Worm (Caenorhabditis elegans) whole organism, late embryonic: ENCODE data around the gene F13H10.3.
A peak's percentile ranks its signal among the peaks of the same experiment; 100 is the strongest.

Experiments used
- T23F11.4 ChIP-seq: fragments of 200-800 bp; sonication (Bioruptor generic); optimal IDR thresholded peaks from 2 replicates; lab custom pipeline; 2018; ENCODE audit warnings: mild to moderate bottlenecking, missing genetic modification characterization, missing compliant biosample characterization
- Y22D7AL.16 ChIP-seq: sonication (generic microtip); optimal IDR thresholded peaks from 2 replicates; lab custom pipeline; 2016; ENCODE audit warnings: missing genetic modification characterization, missing compliant biosample characterization
- ahr-1 ChIP-seq: sonication (generic microtip); optimal IDR thresholded peaks from 2 replicates; lab custom pipeline; 2016; ENCODE audit warnings: missing genetic modification characterization, missing compliant biosample characterization
- ama-1 ChIP-seq: fragments of 150-350 bp; optimal IDR thresholded peaks from 2 replicates; lab custom pipeline; 2014
- ceh-14 ChIP-seq: sonication (generic microtip); optimal IDR thresholded peaks from 2 replicates; lab custom pipeline; 2016; ENCODE audit warnings: missing genotype, missing genetic modification characterization, missing compliant biosample characterization
- ceh-2 ChIP-seq: sonication (generic microtip); optimal IDR thresholded peaks from 2 replicates; lab custom pipeline; 2016; ENCODE audit warnings: missing genotype, missing genetic modification characterization, missing compliant biosample characterization
- ceh-22 ChIP-seq: sonication (generic microtip); optimal IDR thresholded peaks from 2 replicates; lab custom pipeline; 2017; ENCODE audit warnings: missing biosample characterization, missing genetic modification characterization
- ceh-24 ChIP-seq: sonication (generic microtip); optimal IDR thresholded peaks from 2 replicates; lab custom pipeline; 2016; ENCODE audit warnings: mild to moderate bottlenecking, missing genetic modification characterization, missing compliant biosample characterization
- ceh-30 ChIP-seq: fragments of 150-350 bp; optimal IDR thresholded peaks from 2 replicates; lab custom pipeline; 2014; ENCODE audit warnings: missing biosample characterization, missing genetic modification characterization
- ceh-48 ChIP-seq: sonication (generic microtip); optimal IDR thresholded peaks from 2 replicates; lab custom pipeline; 2016; ENCODE audit warnings: missing genetic modification characterization, inconsistent platforms, missing compliant biosample characterization
- ceh-9 ChIP-seq: sonication (generic microtip); optimal IDR thresholded peaks from 2 replicates; lab custom pipeline; 2016; ENCODE audit warnings: mild to moderate bottlenecking, missing genetic modification characterization, inconsistent platforms, missing compliant biosample characterization
- che-1 ChIP-seq: sonication (generic microtip); optimal IDR thresholded peaks from 2 replicates; lab custom pipeline; 2016; ENCODE audit warnings: mild to moderate bottlenecking, missing genetic modification characterization, missing compliant biosample characterization
- dmd-4 ChIP-seq: sonication (generic microtip); optimal IDR thresholded peaks from 2 replicates; lab custom pipeline; 2016; ENCODE audit warnings: borderline replicate concordance, missing genetic modification characterization, missing compliant biosample characterization
- dve-1 ChIP-seq: sonication (generic microtip); optimal IDR thresholded peaks from 2 replicates; lab custom pipeline; 2017; ENCODE audit warnings: antibody characterized with exemption, mild to moderate bottlenecking, missing genetic modification characterization, missing compliant biosample characterization
- elt-2 ChIP-seq: sonication (generic microtip); optimal IDR thresholded peaks from 2 replicates; lab custom pipeline; 2016; ENCODE audit warnings: missing genetic modification reagents, missing genetic modification characterization, missing compliant biosample characterization
- elt-4 ChIP-seq: sonication (generic microtip); optimal IDR thresholded peaks from 2 replicates; lab custom pipeline; 2016; ENCODE audit warnings: missing genetic modification characterization, missing compliant biosample characterization
- ets-4 ChIP-seq: sonication (generic microtip); optimal IDR thresholded peaks from 2 replicates; lab custom pipeline; 2016; ENCODE audit warnings: missing genetic modification characterization, missing compliant biosample characterization
- fkh-10 ChIP-seq: fragments of 150-350 bp; optimal IDR thresholded peaks from 2 replicates; lab custom pipeline; 2014; ENCODE audit warnings: missing biosample characterization, missing genetic modification reagents, missing genetic modification characterization
- fkh-6 ChIP-seq: sonication (generic microtip); optimal IDR thresholded peaks from 2 replicates; lab custom pipeline; 2016; ENCODE audit warnings: missing genetic modification characterization, missing compliant biosample characterization
- gmeb-2 ChIP-seq: sonication (generic microtip); optimal IDR thresholded peaks from 2 replicates; lab custom pipeline; 2016; ENCODE audit warnings: missing genetic modification characterization, inconsistent platforms, missing compliant biosample characterization
- hlh-13 ChIP-seq: fragments of 200-800 bp; sonication (Bioruptor generic); optimal IDR thresholded peaks from 2 replicates; lab custom pipeline; 2018; ENCODE audit warnings: mild to moderate bottlenecking, missing genetic modification characterization, missing compliant biosample characterization
- hlh-15 ChIP-seq: sonication (generic microtip); optimal IDR thresholded peaks from 2 replicates; lab custom pipeline; 2016; ENCODE audit warnings: missing genetic modification characterization, missing compliant biosample characterization
- hlh-30 ChIP-seq: sonication (generic microtip); optimal IDR thresholded peaks from 2 replicates; lab custom pipeline; 2017; ENCODE audit warnings: antibody characterized with exemption, missing genetic modification characterization, missing compliant biosample characterization; ENCODE audit not compliant: insufficient read depth
- hlh-6 ChIP-seq: sonication (generic microtip); optimal IDR thresholded peaks from 2 replicates; lab custom pipeline; 2016; ENCODE audit warnings: missing genotype, missing genetic modification characterization, missing compliant biosample characterization
- lim-6 ChIP-seq: sonication (generic microtip); optimal IDR thresholded peaks from 2 replicates; lab custom pipeline; 2016; ENCODE audit warnings: missing genetic modification characterization, missing compliant biosample characterization
- madf-2 ChIP-seq: sonication (generic microtip); optimal IDR thresholded peaks from 2 replicates; lab custom pipeline; 2017; ENCODE audit warnings: missing genetic modification characterization, missing compliant biosample characterization
- nfya-1 ChIP-seq: sonication (generic microtip); optimal IDR thresholded peaks from 2 replicates; lab custom pipeline; 2017; ENCODE audit warnings: missing genetic modification characterization, mild to moderate bottlenecking, missing compliant biosample characterization, antibody characterized with exemption, moderate library complexity
- nhr-232 ChIP-seq: sonication (generic microtip); optimal IDR thresholded peaks from 2 replicates; lab custom pipeline; 2016; ENCODE audit warnings: missing genetic modification characterization, missing compliant biosample characterization
- npax-4 ChIP-seq: sonication (generic microtip); optimal IDR thresholded peaks from 2 replicates; lab custom pipeline; 2016; ENCODE audit warnings: missing genetic modification characterization, missing compliant biosample characterization
- pax-1 ChIP-seq: fragments of 150-350 bp; optimal IDR thresholded peaks from 2 replicates; lab custom pipeline; 2014; ENCODE audit warnings: missing biosample characterization, missing genetic modification characterization
- pha-2 ChIP-seq: sonication (generic microtip); optimal IDR thresholded peaks from 2 replicates; lab custom pipeline; 2017; ENCODE audit warnings: mild to moderate bottlenecking, missing genetic modification characterization, missing compliant biosample characterization
- pqm-1 ChIP-seq: sonication (generic microtip); optimal IDR thresholded peaks from 2 replicates; lab custom pipeline; 2016; ENCODE audit warnings: missing genetic modification characterization, missing compliant biosample characterization
- pros-1 ChIP-seq: fragments of 150-350 bp; optimal IDR thresholded peaks from 2 replicates; lab custom pipeline; 2014; ENCODE audit warnings: missing biosample characterization, missing genetic modification reagents, missing genetic modification characterization
- rnt-1 ChIP-seq: sonication (generic microtip); optimal IDR thresholded peaks from 2 replicates; lab custom pipeline; 2016; ENCODE audit warnings: missing genetic modification characterization, missing compliant biosample characterization
- sdc-2 ChIP-seq: sonication (generic microtip); optimal IDR thresholded peaks from 2 replicates; lab custom pipeline; 2016; ENCODE audit warnings: missing genotype, missing genetic modification characterization, missing compliant biosample characterization
- sox-2 ChIP-seq: fragments of 200-800 bp; sonication (Bioruptor generic); IDR thresholded peaks from 2 replicates; pipeline ENCODE4 v1.3.6; 2022; ENCODE audit warnings: missing genetic modification reagents, missing genetic modification characterization, missing compliant biosample characterization
- sox-4 ChIP-seq: sonication (generic microtip); optimal IDR thresholded peaks from 2 replicates; lab custom pipeline; 2017; ENCODE audit warnings: mild to moderate bottlenecking, missing genetic modification characterization, inconsistent platforms, missing compliant biosample characterization
- syd-9 ChIP-seq: sonication (generic microtip); optimal IDR thresholded peaks from 2 replicates; lab custom pipeline; 2016; ENCODE audit warnings: mild to moderate bottlenecking, missing genetic modification characterization, moderate library complexity, missing compliant biosample characterization
- tbx-2 ChIP-seq: sonication (generic microtip); optimal IDR thresholded peaks from 2 replicates; lab custom pipeline; 2016; ENCODE audit warnings: missing genetic modification characterization, missing compliant biosample characterization
- tbx-7 ChIP-seq: sonication (generic microtip); optimal IDR thresholded peaks from 2 replicates; lab custom pipeline; 2016; ENCODE audit warnings: missing genotype, missing genetic modification characterization, missing compliant biosample characterization
- unc-42 ChIP-seq: sonication (generic microtip); optimal IDR thresholded peaks from 2 replicates; lab custom pipeline; 2016; ENCODE audit warnings: missing genotype, missing genetic modification characterization, missing compliant biosample characterization
- unc-55 ChIP-seq: sonication (generic microtip); optimal IDR thresholded peaks from 2 replicates; lab custom pipeline; 2017; ENCODE audit warnings: missing biosample characterization, missing genetic modification reagents, missing genetic modification characterization
- zip-5 ChIP-seq: sonication (generic microtip); optimal IDR thresholded peaks from 2 replicates; lab custom pipeline; 2016; ENCODE audit warnings: missing genetic modification characterization, missing compliant biosample characterization
- ztf-16 ChIP-seq: sonication (generic microtip); optimal IDR thresholded peaks from 2 replicates; lab custom pipeline; 2017; ENCODE audit warnings: missing genetic modification characterization, missing compliant biosample characterization

The F13H10.3 gene

ce11 chrIV:11038618-11038664 lies 22.7 kb upstream of the F13H10.3 start, which contains the start of gene kdin-1:
Gene kdin-1 (plus strand): TSS chrIV:11038655.
- TF ChIP-seq sdc-2 (tag; lab: Kevin White, UChicago) = no peak
- TF ChIP-seq ceh-14 (tag; lab: Kevin White, UChicago) = no peak
- no peak for TF ChIP-seq tbx-7 (tag; lab: Kevin White, UChicago)
- TF ChIP-seq dve-1 (tag; lab: Kevin White, UChicago) = no peak
- TF ChIP-seq T23F11.4 (GFP tag; lab: Kevin White, UChicago) = no peak
- TF ChIP-seq rnt-1 = no peak
- TF ChIP-seq ceh-22 (tag; lab: Kevin White, UChicago) = no peak
- no peak for TF ChIP-seq ceh-30 (tag; lab: Kevin White, UChicago)
- no peak for TF ChIP-seq nfya-1 (tag; lab: Kevin White, UChicago)

- TF ChIP-seq pax-1 (tag; lab: Kevin White, UChicago) (no peak), ceh-30 (tag; lab: Kevin White, UChicago) (no peak), syd-9 (no peak), nhr-232 (tag; lab: Kevin White, UChicago) (no peak), dmd-4 (tag; lab: Kevin White, UChicago) (no peak), lim-6 (tag; lab: Kevin White, UChicago) (no peak), rnt-1 (no peak), ahr-1 (tag; lab: Kevin White, UChicago) (no peak), sox-4 (tag; lab: Kevin White, UChicago) (no peak), ama-1 (lab: Kevin White, UChicago) (no peak), pros-1 (tag; lab: Kevin White, UChicago) (no peak), hlh-30 (tag; lab: Kevin White, UChicago) (no peak), npax-4 (no peak)
- TF ChIP-seq, all 69 proteins: peak for 0
Measured at ce11 chrIV:11038218-11038617, 22.5 kb upstream of the F13H10.3 start.

- TF ChIP-seq unc-55 (GFP tag; lab: Kevin White, UChicago) (no peak), fkh-10 (GFP tag; lab: Kevin White, UChicago) (no peak), ets-4 (tag; lab: Kevin White, UChicago) (no peak), hlh-15 (tag; lab: Kevin White, UChicago) (no peak), hlh-30 (tag; lab: Kevin White, UChicago) (no peak), ceh-48 (tag; lab: Kevin White, UChicago) (no peak), elt-2 (tag; lab: Kevin White, UChicago) (peak; percentile 44), hlh-6 (tag; lab: Kevin White, UChicago) (no peak), nhr-232 (tag; lab: Kevin White, UChicago) (no peak), sdc-2 (tag; lab: Kevin White, UChicago) (no peak), unc-42 (tag; lab: Kevin White, UChicago) (peak; percentile 32), elt-4 (tag; lab: Kevin White, UChicago) (no peak), ceh-22 (tag; lab: Kevin White, UChicago) (no peak), dmd-4 (tag; lab: Kevin White, UChicago) (no peak), rnt-1 (no peak), npax-4 (no peak), Y22D7AL.16 (no peak), sox-2 (GFP tag; lab: Robert Waterston, UW) (no peak)
- TF ChIP-seq, all 69 proteins: peak for 2
Measured at ce11 chrIV:11037118-11037719, 21.5 kb upstream of the F13H10.3 start.

- TF ChIP-seq madf-2 (tag; lab: Kevin White, UChicago) (no peak), elt-2 (tag; lab: Kevin White, UChicago) (peak; percentile 19), nfya-1 (tag; lab: Kevin White, UChicago) (peak; percentile 35), pax-1 (tag; lab: Kevin White, UChicago) (peak; percentile 60)
- TF ChIP-seq, all 69 proteins: peak for 3
Measured at ce11 chrIV:11036222-11036621, 20.5 kb upstream of the F13H10.3 start, which contains the start of gene fkb-1. Gene fkb-1 (plus strand): TSS chrIV:11036582.

ce11 chrIV:11032288-11032687 lies 16.5 kb upstream of the F13H10.3 start, which contains the start of gene hrg-6:
Gene hrg-6 (plus strand): TSS chrIV:11032588.
- TF ChIP-seq ztf-16 (tag; lab: Kevin White, UChicago) (no peak), ceh-14 (tag; lab: Kevin White, UChicago) (no peak), ceh-24 (tag; lab: Kevin White, UChicago) (no peak), ceh-2 (tag; lab: Kevin White, UChicago) (no peak), hlh-13 (GFP tag; lab: Kevin White, UChicago) (no peak), fkh-6 (tag; lab: Kevin White, UChicago) (no peak), ceh-9 (tag; lab: Kevin White, UChicago) (no peak), pha-2 (tag; lab: Kevin White, UChicago) (no peak), unc-55 (GFP tag; lab: Kevin White, UChicago) (no peak), zip-5 (no peak), gmeb-2 (tag; lab: Kevin White, UChicago) (no peak), tbx-2 (tag; lab: Kevin White, UChicago) (no peak), che-1 (tag; lab: Kevin White, UChicago) (no peak), pros-1 (tag; lab: Kevin White, UChicago) (no peak), nhr-232 (tag; lab: Kevin White, UChicago) (no peak), ceh-22 (tag; lab: Kevin White, UChicago) (no peak), pqm-1 (tag; lab: Kevin White, UChicago) (no peak)
